Fruit fly (Drosophila melanogaster): Measurements from ENCODE around the gene CG2211.

Gene CG2211

dm6 chr3L:1319097-1319725, 15.9 kb downstream of the CG2211 start (continued):
- TF ChIP-seq schlank (tag; optimal IDR thresholded peaks at IDR 0.05) (no peak), Poxn (GFP tag; IDR thresholded peaks at IDR 0.05) (no peak), pfk (GFP tag; optimal IDR thresholded peaks at IDR 0.05) (no peak), CG6813 (GFP tag; optimal IDR thresholded peaks at IDR 0.05) (peak; percentile 65), chn (GFP tag; optimal IDR thresholded peaks at IDR 0.05) (peak; percentile 78), Ssrp (tag; optimal IDR thresholded peaks at IDR 0.05) (peak; percentile 83), kah (GFP tag; optimal IDR thresholded peaks at IDR 0.05) (peak; percentile 64), stc (GFP tag; IDR thresholded peaks at IDR 0.05) (peak; percentile 88), CG16863 (GFP tag; optimal IDR thresholded peaks at IDR 0.05) (peak; percentile 75), CG15696 (tag; optimal IDR thresholded peaks at IDR 0.05) (no peak), CG17802 (tag; optimal IDR thresholded peaks at IDR 0.05) (peak; percentile 71), lmd (GFP tag; IDR thresholded peaks at IDR 0.05) (peak; percentile 74; the same call in 1 of the 2 replicates), E2f1 (GFP tag; IDR thresholded peaks at IDR 0.05) (peak; percentile 76), CG16815 (GFP tag; optimal IDR thresholded peaks at IDR 0.05) (peak; percentile 32), Xbp1 (GFP tag; optimal IDR thresholded peaks at IDR 0.05) (peak; percentile 86), sob (GFP tag; IDR thresholded peaks at IDR 0.05) (peak; percentile 69; the same call in 1 of the 2 replicates), ci (GFP tag; IDR thresholded peaks at IDR 0.05) (peak; percentile 95), stwl (tag; optimal IDR thresholded peaks at IDR 0.05) (no peak), CG13894 (tag; optimal IDR thresholded peaks at IDR 0.05) (no peak), CG30403 (GFP tag; optimal IDR thresholded peaks at IDR 0.05) (peak; percentile 81), CG12391 (tag; optimal IDR thresholded peaks at IDR 0.05) (peak; percentile 82), Opbp (GFP tag; IDR thresholded peaks at IDR 0.05; ENCODE audit: partially characterized antibody) (no peak), Dp (GFP tag; optimal IDR thresholded peaks at IDR 0.05) (no peak), pita (GFP tag; optimal IDR thresholded peaks at IDR 0.05) (no peak), ham (GFP tag; IDR thresholded peaks at IDR 0.05) (no peak), Fer3 (tag; optimal IDR thresholded peaks at IDR 0.05) (peak; percentile 64), Drgx (GFP tag; IDR thresholded peaks at IDR 0.05) (peak; percentile 89), exex (tag; optimal IDR thresholded peaks at IDR 0.05) (no peak), aop (GFP tag; IDR thresholded peaks at IDR 0.05) (peak; percentile 62; the same call in 1 of the 2 replicates), da (GFP tag; optimal IDR thresholded peaks at IDR 0.05) (peak; percentile 20), slp2 (GFP tag; optimal IDR thresholded peaks at IDR 0.05) (peak; percentile 67), MTF-1 (GFP tag; optimal IDR thresholded peaks at IDR 0.05; ENCODE audit: borderline replicate concordance) (peak; percentile 58), az2 (GFP tag; optimal IDR thresholded peaks at IDR 0.05) (peak; percentile 87), ara (GFP tag; IDR thresholded peaks at IDR 0.05) (peak; percentile 88), Lpt (GFP tag; optimal IDR thresholded peaks at IDR 0.05) (no peak), Abd-B (GFP tag; optimal IDR thresholded peaks at IDR 0.05) (peak; percentile 74), jing (GFP tag; optimal IDR thresholded peaks at IDR 0.05) (peak; percentile 78), sim (GFP tag; IDR thresholded peaks at IDR 0.05) (peak; percentile 54; the same call in 1 of the 2 replicates), sc (optimal IDR thresholded peaks at IDR 0.05) (no peak), sc (GFP tag; optimal IDR thresholded peaks at IDR 0.05) (peak; percentile 72), tgo (GFP tag; IDR thresholded peaks at IDR 0.05) (peak; percentile 79), gfzf (GFP tag; optimal IDR thresholded peaks at IDR 0.05) (peak; percentile 2), slou (GFP tag; optimal IDR thresholded peaks at IDR 0.05) (peak; percentile 22), lab (GFP tag; optimal IDR thresholded peaks at IDR 0.05) (peak; percentile 78), Tbp (GFP tag; optimal IDR thresholded peaks at IDR 0.05) (no peak), Dll (GFP tag; IDR thresholded peaks at IDR 0.05; ENCODE audit: partially characterized antibody) (no peak), Vsx1 (GFP tag; optimal IDR thresholded peaks at IDR 0.05) (no peak), Taf1 (GFP tag; IDR thresholded peaks at IDR 0.05) (no peak), peb (GFP tag; IDR thresholded peaks at IDR 0.05) (peak; percentile 60), CG15011 (GFP tag; optimal IDR thresholded peaks at IDR 0.05) (no peak)

All from whole organism, embryonic.